Fruit fly (Drosophila melanogaster) whole organism, adult: ENCODE results near the gene CG6276.

Source experiments
- CG12768 ChIP-seq: fragments of 200-800 bp; sonication (Bioruptor generic); optimal IDR thresholded peaks from 2 replicates; lab custom pipeline; 2017; ENCODE audit warnings: missing biosample characterization, missing genetic modification characterization, mild to moderate bottlenecking, moderate library complexity, missing genetic modification reagents
- CG5204 ChIP-seq: fragments of 200-800 bp; sonication (Bioruptor generic); optimal IDR thresholded peaks from 2 replicates; lab custom pipeline; 2016; ENCODE audit warnings: missing biosample characterization, missing genetic modification characterization
- Hr96 ChIP-seq: fragments of 200-800 bp; sonication (Bioruptor generic); optimal IDR thresholded peaks from 2 replicates; lab custom pipeline; 2016; ENCODE audit warnings: missing biosample characterization, missing genetic modification characterization
- Mnt ChIP-seq: fragments of 200-800 bp; sonication (Bioruptor generic); optimal IDR thresholded peaks from 2 replicates; lab custom pipeline; 2016; ENCODE audit warnings: missing biosample characterization, mild to moderate bottlenecking, missing genetic modification characterization
- bab1 ChIP-seq: fragments of 200-800 bp; sonication (Bioruptor generic); optimal IDR thresholded peaks from 3 replicates; lab custom pipeline; 2019; ENCODE audit warnings: missing biosample characterization, mild to moderate bottlenecking, missing genetic modification characterization, moderate library complexity
- cic ChIP-seq: fragments of 200-800 bp; sonication (Bioruptor generic); optimal IDR thresholded peaks from 2 replicates; lab custom pipeline; 2017; ENCODE audit warnings: missing biosample characterization, mild to moderate bottlenecking, missing genetic modification characterization, moderate library complexity
- kay ChIP-seq: fragments of 200-800 bp; sonication (Bioruptor generic); peaks from one replicate; lab custom pipeline; 2016; ENCODE audit warnings: missing biosample characterization, missing genetic modification characterization, borderline replicate concordance
- ovo ChIP-seq: fragments of 200-800 bp; sonication (Bioruptor generic); optimal IDR thresholded peaks from 2 replicates; lab custom pipeline; 2016; ENCODE audit warnings: missing biosample characterization, missing genetic modification characterization

DNA sequence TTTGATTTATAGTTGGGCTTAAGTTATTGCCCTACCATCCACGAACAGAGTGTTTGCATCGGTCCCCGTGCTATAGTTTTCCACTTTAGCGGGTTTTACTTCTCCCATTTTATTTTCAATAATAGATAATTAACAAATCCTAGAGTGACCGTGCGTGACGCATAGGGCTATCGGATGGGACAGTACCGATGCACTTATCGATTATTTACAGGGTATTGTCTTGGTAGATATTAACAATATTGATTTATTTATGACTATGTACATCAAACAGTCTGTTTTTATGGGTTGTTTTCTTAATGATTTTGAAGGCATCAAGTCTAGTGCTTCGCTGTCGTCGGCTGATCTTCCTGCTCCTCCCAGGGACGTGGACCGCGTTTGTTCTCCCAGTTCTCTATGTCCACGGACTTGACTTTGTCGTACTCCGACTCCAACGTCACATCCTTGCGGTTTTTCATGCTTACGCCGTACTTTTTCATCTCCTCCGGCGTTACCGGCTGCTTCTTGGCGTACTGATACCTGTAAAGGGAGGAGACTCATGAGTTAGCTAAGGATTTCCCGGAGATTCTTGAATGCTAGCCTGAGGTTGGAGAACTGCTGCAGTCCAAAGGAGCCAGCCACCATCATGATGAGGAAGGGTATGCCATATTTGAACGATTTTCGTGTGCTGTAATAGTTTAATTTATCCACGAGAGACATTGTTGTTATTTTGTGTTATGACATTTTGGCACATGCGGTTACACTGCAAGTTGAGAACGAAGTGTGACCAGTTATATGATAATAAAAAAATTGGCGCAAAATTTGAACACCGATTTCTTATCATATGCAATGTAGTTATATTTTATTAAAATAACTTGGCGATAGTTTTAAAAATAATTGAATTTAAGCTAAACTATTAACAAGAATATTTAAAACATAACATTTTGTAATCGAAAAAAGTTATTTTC, 41.7 kb downstream of the CG6276 start, which contains the start of the genes MRG15 and Tm1:
- no peak for TF ChIP-seq cic
- TF ChIP-seq bab1 = no peak
- TF ChIP-seq CG12768 (GFP tag; lab: Kevin White, UChicago) = no peak
- TF ChIP-seq CG5204 (GFP tag; lab: Kevin White, UChicago) = no peak
- no peak for TF ChIP-seq Hr96 (GFP tag; lab: Kevin White, UChicago)
- no peak for TF ChIP-seq ovo (GFP tag; lab: Kevin White, UChicago)
- TF ChIP-seq kay = no peak
- peak; percentile 69 for TF ChIP-seq Mnt
